Worm (Caenorhabditis elegans): ENCODE measurements around the gene nhr-199.

DNA sequence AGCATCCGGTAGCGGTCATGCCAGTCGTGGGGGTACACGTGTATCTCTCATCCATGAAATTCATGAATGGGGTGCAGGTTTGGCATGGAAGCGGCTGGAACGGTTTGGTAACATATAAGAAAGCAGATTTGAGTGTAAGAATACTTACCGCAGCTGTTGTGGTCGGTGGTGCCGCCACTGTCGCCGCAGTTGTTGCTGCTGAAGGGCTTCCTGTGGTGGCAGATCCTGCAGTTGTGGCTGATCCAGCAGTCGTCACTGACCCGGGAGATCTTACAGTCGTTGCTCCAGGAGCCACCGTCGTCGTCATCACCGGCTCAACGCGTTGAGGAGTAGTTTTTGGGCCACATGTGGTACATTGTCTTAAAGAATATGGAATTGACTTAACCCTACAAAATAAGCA is 33.3 kb upstream of the nhr-199 start:
- TF ChIP-seq unc-62 (GFP tag; optimal IDR thresholded peaks at IDR 0.05 in 1 of 2) (no peak), unc-62 (tag; optimal IDR thresholded peaks at IDR 0.05) (no peak), lir-3 (tag; optimal IDR thresholded peaks at IDR 0.05) (no peak), duxl-1 (tag; optimal IDR thresholded peaks at IDR 0.05; ENCODE audit: poor library complexity) (no peak), Y105C5A.15 (GFP tag; IDR thresholded peaks at IDR 0.05) (no peak), tra-1 (GFP tag; IDR thresholded peaks at IDR 0.05) (no peak), nhr-28 (tag; optimal IDR thresholded peaks at IDR 0.05) (no peak), lin-15B (tag; optimal IDR thresholded peaks at IDR 0.05) (no peak), lin-29 (GFP tag; IDR thresholded peaks at IDR 0.05) (no peak), aly-2 (tag; optimal IDR thresholded peaks at IDR 0.05) (no peak), unc-39 (tag; optimal IDR thresholded peaks at IDR 0.05) (no peak), mdl-1 (tag; optimal IDR thresholded peaks at IDR 0.05) (no peak), lin-39 (tag; optimal IDR thresholded peaks at IDR 0.05) (no peak)
